Worm (Caenorhabditis elegans) whole organism, L1 larva: ENCODE data around the gene sri-1.

Experiments used
- aha-1 ChIP-seq: fragments of 150-350 bp; optimal IDR thresholded peaks from 2 replicates; lab custom pipeline; 2014; ENCODE audit warnings: missing biosample characterization, missing genetic modification characterization
- egl-27 ChIP-seq, 2 experiments: fragments of 150-350 bp in 1 of 2; sonication (generic microtip); optimal IDR thresholded peaks; 3 replicates each; lab custom pipeline; 2017 to 2018; ENCODE audit warnings: missing biosample characterization in 2 of 2, missing genetic modification characterization in 2 of 2, missing genetic modification reagents in 2 of 2
- mdl-1 ChIP-seq, 2 experiments: fragments of 150-350 bp; optimal IDR thresholded peaks; 2 replicates each; lab custom pipeline; 2014 to 2017; ENCODE audit warnings: missing biosample characterization in 2 of 2, missing genetic modification characterization in 2 of 2, inconsistent platforms in 1 of 2
- nhr-84 ChIP-seq: sonication (generic microtip); optimal IDR thresholded peaks from 2 replicates; lab custom pipeline; 2017; ENCODE audit warnings: missing biosample characterization, missing genetic modification characterization
- snu-23 ChIP-seq: sonication (generic microtip); optimal IDR thresholded peaks from 2 replicates; lab custom pipeline; 2016; ENCODE audit warnings: missing genetic modification characterization, missing compliant biosample characterization
- unc-62 ChIP-seq: fragments of 150-350 bp; optimal IDR thresholded peaks from 2 replicates; lab custom pipeline; 2014; ENCODE audit warnings: missing biosample characterization, missing genetic modification reagents, missing genetic modification characterization
- unc-86 ChIP-seq: sonication (generic microtip); optimal IDR thresholded peaks from 2 replicates; lab custom pipeline; 2016; ENCODE audit warnings: missing genetic modification characterization, missing compliant biosample characterization
- zag-1 ChIP-seq: fragments of 150-350 bp; optimal IDR thresholded peaks from 2 replicates; lab custom pipeline; 2014; ENCODE audit warnings: missing biosample characterization, missing genetic modification characterization

DNA sequence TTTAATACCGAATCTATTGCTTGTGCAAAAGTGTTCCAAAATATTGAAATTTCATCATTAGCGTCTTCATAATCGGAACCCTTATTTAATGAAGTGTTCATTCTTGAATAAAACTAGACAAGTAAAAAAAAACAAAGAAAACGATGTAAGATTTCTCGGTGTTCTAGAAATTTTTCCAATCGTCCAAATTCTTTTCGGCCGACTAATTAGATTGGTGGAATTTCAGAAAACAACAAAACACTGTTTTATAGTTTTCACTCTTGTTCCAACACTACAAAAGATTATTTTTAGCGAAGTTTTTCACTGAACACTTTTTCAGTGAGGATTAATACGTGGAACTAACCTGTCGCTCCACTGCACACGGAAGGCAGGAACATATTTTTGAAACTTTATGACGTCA, 14.7 kb downstream of the sri-1 start, which contains the start of gene srw-56:
- TF ChIP-seq mdl-1 (tag; optimal IDR thresholded peaks at IDR 0.05; lab: Kevin White, UChicago) (no peak), unc-86 (tag; lab: Kevin White, UChicago) (no peak), unc-62 (GFP tag; lab: Kevin White, UChicago) (no peak), snu-23 (GFP tag; lab: Kevin White, UChicago) (no peak), nhr-84 (tag; lab: Kevin White, UChicago) (no peak), zag-1 (tag; lab: Kevin White, UChicago) (no peak), aha-1 (tag; lab: Kevin White, UChicago) (no peak), egl-27 (tag; optimal IDR thresholded peaks at IDR 0.05; lab: Kevin White, UChicago) (no peak)
